Fruit fly (Drosophila melanogaster) whole organism, embryonic: Measurements from ENCODE around the gene CG5934.

Experiments used
- B-H2 ChIP-seq: fragments of 200-800 bp; sonication (Bioruptor generic); optimal IDR thresholded peaks from 2 replicates; lab custom pipeline; 2018; ENCODE audit warnings: missing biosample characterization, mild to moderate bottlenecking, missing genetic modification characterization
- CG10431 ChIP-seq: fragments of 200-800 bp; sonication (Bioruptor generic); optimal IDR thresholded peaks from 3 replicates; lab custom pipeline; 2018; ENCODE audit warnings: missing biosample characterization, mild to moderate bottlenecking, missing genetic modification characterization
- CG11247 ChIP-seq: fragments of 200-800 bp; sonication (Bioruptor generic); IDR thresholded peaks from 2 replicates; pipeline ENCODE4 v1.3.6; 2022; ENCODE audit warnings: missing biosample characterization, missing genetic modification characterization
- CG11560 ChIP-seq: fragments of 200-800 bp; sonication (Bioruptor generic); IDR thresholded peaks from 3 replicates; pipeline ENCODE4 v1.3.6; 2022; ENCODE audit warnings: missing biosample characterization, missing genetic modification characterization
- CG11695 ChIP-seq: fragments of 200-800 bp; sonication (Bioruptor generic); IDR thresholded peaks from 3 replicates; pipeline ENCODE4 v1.3.6; 2022; ENCODE audit warnings: missing biosample characterization, missing genetic modification characterization
- CG12744 ChIP-seq: fragments of 200-800 bp; sonication (Bioruptor generic); optimal IDR thresholded peaks from 2 replicates; lab custom pipeline; 2016; ENCODE audit warnings: missing biosample characterization, missing genetic modification characterization
- CG14710 ChIP-seq: fragments of 200-800 bp; sonication (Bioruptor generic); optimal IDR thresholded peaks from 3 replicates; lab custom pipeline; 2019; ENCODE audit warnings: missing biosample characterization, mild to moderate bottlenecking, missing genetic modification characterization, moderate library complexity
- CG15601 ChIP-seq: fragments of 200-800 bp; sonication (Bioruptor generic); optimal IDR thresholded peaks from 3 replicates; lab custom pipeline; 2019; ENCODE audit warnings: missing biosample characterization, mild to moderate bottlenecking, missing genetic modification characterization, moderate library complexity
- CG17568 ChIP-seq: fragments of 200-800 bp; sonication (Bioruptor generic); optimal IDR thresholded peaks from 2 replicates; lab custom pipeline; 2018; ENCODE audit warnings: missing biosample characterization, mild to moderate bottlenecking, missing genetic modification characterization, moderate library complexity
- CG17829 ChIP-seq: fragments of 200-800 bp; optimal IDR thresholded peaks from 2 replicates; lab custom pipeline; 2019; ENCODE audit warnings: missing biosample characterization, mild to moderate bottlenecking, missing genetic modification characterization, moderate library complexity
- CG18262 ChIP-seq: fragments of 200-800 bp; optimal IDR thresholded peaks from 3 replicates; lab custom pipeline; 2019; ENCODE audit warnings: missing biosample characterization, mild to moderate bottlenecking, missing genetic modification characterization, moderate library complexity
- CG18764 ChIP-seq: fragments of 200-800 bp; sonication (Bioruptor generic); optimal IDR thresholded peaks from 3 replicates; lab custom pipeline; 2016; ENCODE audit warnings: missing biosample characterization, missing genetic modification characterization
- CG2120 ChIP-seq: fragments of 200-800 bp; sonication (Bioruptor generic); optimal IDR thresholded peaks from 3 replicates; lab custom pipeline; 2016; ENCODE audit warnings: missing biosample characterization, missing genetic modification characterization
- CG2875 ChIP-seq: fragments of 200-800 bp; sonication (Bioruptor generic); optimal IDR thresholded peaks from 2 replicates; lab custom pipeline; 2017; ENCODE audit warnings: missing biosample characterization, mild to moderate bottlenecking, missing genetic modification characterization, missing genetic modification reagents
- CG31224 ChIP-seq: fragments of 200-800 bp; sonication (Bioruptor generic); IDR thresholded peaks from 2 replicates; pipeline ENCODE4 v1.3.6; 2022; ENCODE audit warnings: missing biosample characterization, missing genetic modification characterization
- CG3407 ChIP-seq: fragments of 200-800 bp; sonication (Bioruptor generic); optimal IDR thresholded peaks from 2 replicates; lab custom pipeline; 2018; ENCODE audit warnings: missing biosample characterization, mild to moderate bottlenecking, missing genetic modification characterization
- CG34224 ChIP-seq: fragments of 200-800 bp; sonication (Bioruptor generic); IDR thresholded peaks from 3 replicates; pipeline ENCODE4 v1.3.6; 2022; ENCODE audit warnings: missing biosample characterization, missing genetic modification characterization; ENCODE audit not compliant: partially characterized antibody
- CG3726 ChIP-seq: fragments of 200-800 bp; sonication (Bioruptor generic); IDR thresholded peaks from 3 replicates; pipeline ENCODE4, ENCODE4 v1.3.6; 2022; ENCODE audit warnings: missing biosample characterization, missing genetic modification characterization
- CG4360 ChIP-seq: fragments of 200-800 bp; sonication (Bioruptor generic); IDR thresholded peaks from 2 replicates; pipeline ENCODE4 v1.3.6; 2022; ENCODE audit warnings: missing biosample characterization, missing genetic modification characterization
- CG4424 ChIP-seq: fragments of 200-800 bp; sonication (Bioruptor generic); optimal IDR thresholded peaks from 3 replicates; lab custom pipeline; 2016; ENCODE audit warnings: missing biosample characterization, missing genetic modification characterization
- CG4854 ChIP-seq: fragments of 200-800 bp; sonication (Bioruptor generic); optimal IDR thresholded peaks from 2 replicates; lab custom pipeline; 2016; ENCODE audit warnings: missing biosample characterization, missing genetic modification characterization, inconsistent platforms
- CG7745 ChIP-seq: fragments of 200-800 bp; sonication (Bioruptor generic); optimal IDR thresholded peaks from 2 replicates; lab custom pipeline; 2018; ENCODE audit warnings: missing biosample characterization, mild to moderate bottlenecking, missing genetic modification characterization, moderate library complexity
- CG7987 ChIP-seq: fragments of 200-800 bp; sonication (Bioruptor generic); optimal IDR thresholded peaks from 2 replicates; lab custom pipeline; 2018; ENCODE audit warnings: missing biosample characterization, mild to moderate bottlenecking, missing genetic modification characterization, moderate library complexity
- CG8089 ChIP-seq: fragments of 200-800 bp; sonication (Bioruptor generic); optimal IDR thresholded peaks from 3 replicates; lab custom pipeline; 2016; ENCODE audit warnings: missing biosample characterization, missing genetic modification characterization
- CG9215 ChIP-seq: fragments of 200-800 bp; sonication (Bioruptor generic); IDR thresholded peaks from 2 replicates; pipeline ENCODE4 v1.3.6; 2022; ENCODE audit warnings: missing biosample characterization, missing genetic modification characterization
- CG9609 ChIP-seq: fragments of 200-800 bp; sonication (Bioruptor generic); optimal IDR thresholded peaks from 3 replicates; lab custom pipeline; 2016; ENCODE audit warnings: missing biosample characterization, missing genetic modification characterization
- CG9727 ChIP-seq: fragments of 200-800 bp; sonication (Bioruptor generic); optimal IDR thresholded peaks from 3 replicates; lab custom pipeline; 2017; ENCODE audit warnings: missing biosample characterization, mild to moderate bottlenecking, missing genetic modification characterization
- E2f1 ChIP-seq: fragments of 200-800 bp; sonication (Bioruptor generic); IDR thresholded peaks from 2 replicates; pipeline ENCODE4 v1.3.6; 2022; ENCODE audit warnings: missing biosample characterization, missing genetic modification characterization
- HLH3B ChIP-seq: fragments of 200-800 bp; sonication (Bioruptor generic); IDR thresholded peaks from 2 replicates; pipeline ENCODE4 v1.3.6; 2022; ENCODE audit warnings: missing biosample characterization, missing genetic modification characterization
- Hand ChIP-seq: fragments of 200-800 bp; sonication (Bioruptor generic); optimal IDR thresholded peaks from 2 replicates; lab custom pipeline; 2017; ENCODE audit warnings: mild to moderate bottlenecking, missing biosample characterization, missing genetic modification reagents, missing genetic modification characterization
- Hsf ChIP-seq: fragments of 200-800 bp; sonication (Bioruptor generic); optimal IDR thresholded peaks from 3 replicates; lab custom pipeline; 2016; ENCODE audit warnings: missing biosample characterization, missing genetic modification characterization
- Lhr ChIP-seq: fragments of 200-800 bp; sonication (Bioruptor generic); optimal IDR thresholded peaks from 3 replicates; lab custom pipeline; 2017; ENCODE audit warnings: mild to moderate bottlenecking, missing biosample characterization, missing genetic modification reagents, missing genetic modification characterization
- Nf-YA ChIP-seq: fragments of 200-800 bp; sonication (Bioruptor generic); IDR thresholded peaks from 2 replicates; pipeline ENCODE4 v1.3.6; 2022; ENCODE audit warnings: missing biosample characterization, missing genetic modification characterization
- Poxn ChIP-seq: fragments of 200-800 bp; sonication (Bioruptor generic); IDR thresholded peaks from 2 replicates; pipeline ENCODE4 v1.3.6; 2022; ENCODE audit warnings: missing biosample characterization, missing genetic modification characterization
- Rx ChIP-seq: fragments of 200-800 bp; sonication (Bioruptor generic); IDR thresholded peaks from 2 replicates; pipeline ENCODE4 v1.3.6; 2022; ENCODE audit warnings: missing biosample characterization, missing genetic modification characterization
- cad ChIP-seq: fragments of >200 bp; optimal IDR thresholded peaks from 2 replicates; lab custom pipeline; 2017; ENCODE audit warnings: missing biosample characterization, missing genetic modification characterization
- croc ChIP-seq: fragments of 200-800 bp; sonication (Bioruptor generic); conservative IDR thresholded peaks from 3 replicates; pipeline ENCODE4 v1.3.6; 2022; ENCODE audit warnings: missing biosample characterization, missing genetic modification characterization
- dati ChIP-seq: fragments of 200-800 bp; sonication (Bioruptor generic); IDR thresholded peaks from 2 replicates; pipeline ENCODE4 v1.3.6; 2022; ENCODE audit warnings: missing biosample characterization, missing genetic modification characterization
- fd3F ChIP-seq: fragments of 200-800 bp; sonication (Bioruptor generic); optimal IDR thresholded peaks from 2 replicates; lab custom pipeline; 2018; ENCODE audit warnings: missing biosample characterization, mild to moderate bottlenecking, missing genetic modification characterization, moderate library complexity
- insv ChIP-seq, 2 experiments: fragments of 200-800 bp; sonication (Bioruptor generic); optimal IDR thresholded peaks; 3 replicates each; lab custom pipeline; 2016 to 2018; ENCODE audit warnings: missing biosample characterization in 2 of 2, missing genetic modification characterization in 2 of 2
- lbe ChIP-seq: fragments of 200-800 bp; sonication (Bioruptor generic); optimal IDR thresholded peaks from 2 replicates; lab custom pipeline; 2016; ENCODE audit warnings: missing biosample characterization, mild to moderate bottlenecking, missing genetic modification characterization
- mld ChIP-seq: fragments of 200-800 bp; sonication (Bioruptor generic); IDR thresholded peaks from 3 replicates; pipeline ENCODE4 v1.3.6; 2022; ENCODE audit warnings: missing biosample characterization, missing genetic modification characterization; ENCODE audit not compliant: partially characterized antibody
- nom ChIP-seq: fragments of 200-800 bp; sonication (Bioruptor generic); optimal IDR thresholded peaks from 2 replicates; lab custom pipeline; 2017; ENCODE audit warnings: missing biosample characterization, missing genetic modification characterization, mild to moderate bottlenecking, moderate library complexity, missing genetic modification reagents
- org-1 ChIP-seq: fragments of 200-800 bp; sonication (Bioruptor generic); optimal IDR thresholded peaks from 2 replicates; lab custom pipeline; 2017; ENCODE audit warnings: missing biosample characterization, missing genetic modification characterization
- pb ChIP-seq: fragments of 200-800 bp; sonication (Bioruptor generic); optimal IDR thresholded peaks from 3 replicates; lab custom pipeline; 2016; ENCODE audit warnings: missing biosample characterization, missing genetic modification characterization
- sd ChIP-seq: fragments of 200-800 bp; sonication (Bioruptor generic); optimal IDR thresholded peaks from 3 replicates; lab custom pipeline; 2018; ENCODE audit warnings: missing biosample characterization, mild to moderate bottlenecking, missing genetic modification characterization, moderate library complexity
- slbo ChIP-seq: fragments of 200-800 bp; sonication (Bioruptor generic); IDR thresholded peaks from 2 replicates; pipeline ENCODE4 v1.3.6; 2022; ENCODE audit warnings: missing biosample characterization, missing genetic modification characterization
- toy ChIP-seq: fragments of 200-800 bp; sonication (Bioruptor generic); IDR thresholded peaks from 2 replicates; pipeline ENCODE4 v1.3.6; 2022; ENCODE audit warnings: missing biosample characterization, missing genetic modification characterization
- tup ChIP-seq: fragments of 200-800 bp; sonication (Bioruptor generic); optimal IDR thresholded peaks from 2 replicates; lab custom pipeline; 2016; ENCODE audit warnings: missing biosample characterization, mild to moderate bottlenecking, missing genetic modification characterization, moderate library complexity

The CG5934 gene

DNA sequence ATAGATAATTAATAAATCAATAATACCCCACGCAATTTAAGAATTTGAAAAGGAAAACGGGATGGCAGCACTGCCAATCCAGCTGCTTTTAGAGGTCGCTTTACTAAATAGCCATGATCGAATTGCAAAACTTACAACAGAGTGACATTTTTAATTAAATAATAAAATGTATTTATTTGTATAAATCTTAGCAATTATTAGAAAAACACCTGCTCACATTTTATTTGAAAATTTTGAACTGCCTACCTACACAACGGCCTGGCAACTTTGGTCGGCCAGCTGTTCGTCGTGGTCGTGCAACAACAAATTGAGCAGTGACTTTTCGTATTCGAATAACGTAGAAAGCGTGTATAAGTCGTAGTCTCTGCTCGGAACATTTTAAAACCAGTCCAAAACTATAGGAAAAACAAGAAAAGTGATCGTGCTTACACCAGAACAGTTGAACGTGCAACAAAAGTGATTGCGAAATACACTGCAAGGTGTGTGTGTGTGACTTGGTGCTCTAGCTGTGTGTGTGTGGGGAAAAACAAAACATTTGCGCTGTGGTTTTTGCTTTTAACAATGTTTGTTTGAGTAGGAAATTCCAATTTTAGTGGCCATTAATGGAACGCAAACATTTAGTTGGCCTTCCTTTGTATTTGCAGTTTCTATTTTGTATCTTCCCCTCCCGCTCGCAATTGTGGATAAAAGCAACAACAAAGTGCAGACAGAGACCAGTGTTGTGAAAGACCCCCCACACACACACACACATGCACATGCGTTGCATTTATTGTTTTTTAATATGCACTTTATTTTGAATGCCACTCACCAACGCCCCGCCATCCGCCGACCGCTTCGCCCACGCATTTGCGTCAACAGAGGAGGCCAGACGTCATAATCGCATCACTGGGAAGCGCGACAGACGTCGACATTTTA lies 1.3 kb downstream of the CG5934 start, which contains the start of gene CG5938 (continued):
- no peak for TF ChIP-seq CG31224 (GFP tag; lab: Robert Waterston, UW)
- peak; percentile 36 for TF ChIP-seq CG18262
- TF ChIP-seq Rx (GFP tag; lab: Robert Waterston, UW): no peak; the same call in 1 of the 2 replicates
- no peak for TF ChIP-seq E2f1
- no peak for TF ChIP-seq CG17568 (GFP tag; lab: Kevin White, UChicago)
- no peak for TF ChIP-seq mld (GFP tag; lab: Robert Waterston, UW)
- no peak for TF ChIP-seq Nf-YA (GFP tag; lab: Robert Waterston, UW)
- peak; percentile 23 for TF ChIP-seq CG18764 (GFP tag; lab: Kevin White, UChicago)
- peak; percentile 54 for TF ChIP-seq nom (GFP tag; lab: Kevin White, UChicago)
- TF ChIP-seq CG7987: no peak
- peak; percentile 38; the same call in 2 of the 3 replicates for TF ChIP-seq CG34224
- TF ChIP-seq lbe (GFP tag; lab: Kevin White, UChicago): peak; percentile 35
- TF ChIP-seq CG3407 (GFP tag; lab: Kevin White, UChicago): no peak
- no peak for TF ChIP-seq croc (GFP tag; lab: Robert Waterston, UW)
- peak; percentile 10 for TF ChIP-seq CG9727 (GFP tag; lab: Kevin White, UChicago)
- no peak for TF ChIP-seq CG3726 (GFP tag; lab: Robert Waterston, UW)
- TF ChIP-seq CG9215 (GFP tag; lab: Robert Waterston, UW): no peak
- TF ChIP-seq tup (GFP tag; lab: Kevin White, UChicago): peak; percentile 1
- TF ChIP-seq Hand (GFP tag; lab: Kevin White, UChicago): no peak
- no peak for TF ChIP-seq CG9609 (GFP tag; lab: Kevin White, UChicago)
- no peak for TF ChIP-seq dati (GFP tag; lab: Robert Waterston, UW)
- TF ChIP-seq Hsf (GFP tag; lab: Kevin White, UChicago): no peak
- peak; percentile 38 for TF ChIP-seq CG4424
- no peak for TF ChIP-seq CG11247 (GFP tag; lab: Robert Waterston, UW)
- peak; percentile 62 for TF ChIP-seq CG4360 (GFP tag; lab: Robert Waterston, UW)
- TF ChIP-seq CG10431 (GFP tag; lab: Kevin White, UChicago): peak; percentile 57
- no peak for TF ChIP-seq Poxn (GFP tag; lab: Robert Waterston, UW)
- no peak for TF ChIP-seq CG11560 (tag; lab: Robert Waterston, UW)
- TF ChIP-seq CG12744 (GFP tag; lab: Kevin White, UChicago): no peak
- TF ChIP-seq CG7745 (tag; lab: Kevin White, UChicago): no peak
- TF ChIP-seq CG14710 (tag; lab: Kevin White, UChicago): peak; percentile 58
- TF ChIP-seq fd3F (GFP tag; lab: Kevin White, UChicago): no peak
- TF ChIP-seq sd (tag; lab: Kevin White, UChicago): no peak
- TF ChIP-seq CG17829: peak; percentile 56
- peak; percentile 19 for TF ChIP-seq CG15601 (tag; lab: Kevin White, UChicago)
- TF ChIP-seq CG4854 (GFP tag; lab: Kevin White, UChicago): peak; percentile 4
- peak; percentile 32; the same call in 1 of the 2 replicates for TF ChIP-seq slbo (GFP tag; lab: Robert Waterston, UW)
- no peak for TF ChIP-seq CG2875 (GFP tag; lab: Kevin White, UChicago)
- no peak; the same call in 2 of the 3 replicates for TF ChIP-seq CG11695 (GFP tag; lab: Robert Waterston, UW)
- TF ChIP-seq cad (GFP tag; lab: Kevin White, UChicago): no peak
- TF ChIP-seq insv (GFP tag; optimal IDR thresholded peaks at IDR 0.05; lab: Kevin White, UChicago): no peak
- TF ChIP-seq pb (GFP tag; lab: Kevin White, UChicago): no peak
- no peak for TF ChIP-seq Lhr (GFP tag; lab: Kevin White, UChicago)
- TF ChIP-seq org-1 (GFP tag; lab: Kevin White, UChicago): no peak
- peak; percentile 46 for TF ChIP-seq B-H2 (GFP tag; lab: Kevin White, UChicago)
- peak; percentile 20 for TF ChIP-seq CG2120 (GFP tag; lab: Kevin White, UChicago)
- no peak for TF ChIP-seq toy (GFP tag; lab: Robert Waterston, UW)
- TF ChIP-seq CG8089 (GFP tag; lab: Kevin White, UChicago): no peak
- TF ChIP-seq HLH3B (GFP tag; lab: Robert Waterston, UW): no peak
